Worm (Caenorhabditis elegans) whole organism, L1 larva: ENCODE data around the gene srh-74.

Experiments used
- C16A3.4 ChIP-seq: fragments of 150-350 bp; optimal IDR thresholded peaks from 2 replicates; lab custom pipeline; 2014; ENCODE audit warnings: missing biosample characterization, missing genetic modification characterization
- C34B4.2 ChIP-seq: sonication (generic microtip); optimal IDR thresholded peaks from 2 replicates; lab custom pipeline; 2017; ENCODE audit warnings: mild to moderate bottlenecking, missing genetic modification characterization, missing compliant biosample characterization
- F16B12.6 ChIP-seq: fragments of 150-350 bp; optimal IDR thresholded peaks from 2 replicates; lab custom pipeline; 2014; ENCODE audit warnings: missing biosample characterization, missing genetic modification characterization
- Y116A8C.19 ChIP-seq: sonication (generic microtip); optimal IDR thresholded peaks from 2 replicates; lab custom pipeline; 2016; ENCODE audit warnings: missing compliant biosample characterization, missing genetic modification characterization, borderline replicate concordance
- ceh-82 ChIP-seq, 3 experiments: fragments of 150-350 bp in 1 of 3; sonication (generic microtip) in 2 of 3; optimal IDR thresholded peaks; 2 replicates each; lab custom pipeline; 2014 to 2017; ENCODE audit warnings: missing biosample characterization in 3 of 3, missing genetic modification characterization in 3 of 3
- ceh-90 ChIP-seq: sonication (generic microtip); optimal IDR thresholded peaks from 2 replicates; lab custom pipeline; 2016; ENCODE audit warnings: missing genetic modification characterization, missing compliant biosample characterization
- ces-1 ChIP-seq: fragments of 150-350 bp; optimal IDR thresholded peaks from 2 replicates; lab custom pipeline; 2014; ENCODE audit warnings: missing biosample characterization, missing genetic modification reagents, missing genetic modification characterization
- dpl-1 ChIP-seq, 3 experiments: fragments of 150-350 bp in 2 of 3; sonication (generic microtip) in 1 of 3; optimal IDR thresholded peaks; 2 replicates each; lab custom pipeline; 2014 to 2017; ENCODE audit warnings: missing biosample characterization in 3 of 3, missing genetic modification characterization in 3 of 3, missing genetic modification reagents in 3 of 3
- dsc-1 ChIP-seq: sonication (generic microtip); optimal IDR thresholded peaks from 2 replicates; lab custom pipeline; 2016; ENCODE audit warnings: mild to moderate bottlenecking, missing genetic modification characterization, missing compliant biosample characterization
- efl-1 ChIP-seq, 4 experiments: fragments of 150-350 bp; optimal IDR thresholded peaks in 3 of 4; peaks in 1 of 4; 1 replicate in 1 of 4; 2 replicates in 3 of 4; lab custom pipeline; 2014; ENCODE audit warnings: missing biosample characterization in 2 of 4, missing genetic modification characterization in 2 of 4, missing genetic modification reagents in 2 of 4
- egl-13 ChIP-seq: sonication (generic microtip); optimal IDR thresholded peaks from 2 replicates; lab custom pipeline; 2016; ENCODE audit warnings: missing genotype, missing genetic modification reagents, missing genetic modification characterization, missing compliant biosample characterization
- egl-27 ChIP-seq, 2 experiments: fragments of 150-350 bp in 1 of 2; sonication (generic microtip); optimal IDR thresholded peaks; 3 replicates each; lab custom pipeline; 2017 to 2018; ENCODE audit warnings: missing biosample characterization in 2 of 2, missing genetic modification characterization in 2 of 2, missing genetic modification reagents in 2 of 2
- elt-3 ChIP-seq, 6 experiments: fragments of 150-350 bp in 1 of 6; sonication (generic microtip); optimal IDR thresholded peaks; 2 replicates each; lab custom pipeline; 2017 to 2018; ENCODE audit warnings: missing biosample characterization in 6 of 6, missing genetic modification characterization in 6 of 6, inconsistent platforms in 1 of 6
- fkh-4 ChIP-seq: sonication (generic microtip); optimal IDR thresholded peaks from 2 replicates; lab custom pipeline; 2016; ENCODE audit warnings: missing compliant biosample characterization, missing genetic modification characterization, borderline replicate concordance
- hlh-4 ChIP-seq: sonication (generic microtip); optimal IDR thresholded peaks from 2 replicates; lab custom pipeline; 2016; ENCODE audit warnings: mild to moderate bottlenecking, missing genetic modification characterization, missing compliant biosample characterization
- irx-1 ChIP-seq: sonication (generic microtip); optimal IDR thresholded peaks from 2 replicates; lab custom pipeline; 2016; ENCODE audit warnings: missing genetic modification characterization, missing compliant biosample characterization
- jun-1 ChIP-seq: fragments of 150-350 bp; optimal IDR thresholded peaks from 2 replicates; lab custom pipeline; 2014; ENCODE audit warnings: missing biosample characterization, missing genetic modification reagents, missing genetic modification characterization
- lin-14 ChIP-seq: fragments of 200-800 bp; sonication (Bioruptor generic); optimal IDR thresholded peaks from 2 replicates; lab custom pipeline; 2018; ENCODE audit warnings: mild to moderate bottlenecking, missing genetic modification characterization, moderate library complexity, missing compliant biosample characterization
- lin-15B ChIP-seq: fragments of 150-350 bp; sonication (generic microtip); optimal IDR thresholded peaks from 3 replicates; lab custom pipeline; 2014; ENCODE audit warnings: missing biosample characterization, missing genetic modification characterization
- lin-35 ChIP-seq, 2 experiments: fragments of 150-350 bp; optimal IDR thresholded peaks; 2 replicates each; lab custom pipeline; 2014; ENCODE audit warnings: missing biosample characterization in 2 of 2, missing genetic modification characterization in 2 of 2, missing genetic modification reagents in 2 of 2
- lsy-2 ChIP-seq, 2 experiments: fragments of 150-350 bp; optimal IDR thresholded peaks; 2 replicates each; lab custom pipeline; 2014; ENCODE audit warnings: missing biosample characterization in 2 of 2, missing genetic modification characterization in 2 of 2
- mab-9 ChIP-seq: fragments of 200-800 bp; sonication (Bioruptor generic); IDR thresholded peaks from 2 replicates; pipeline ENCODE4 v1.3.6; 2022; ENCODE audit warnings: missing genetic modification reagents, missing genetic modification characterization, missing compliant biosample characterization
- mdl-1 ChIP-seq, 2 experiments: fragments of 150-350 bp; optimal IDR thresholded peaks; 2 replicates each; lab custom pipeline; 2014 to 2017; ENCODE audit warnings: missing biosample characterization in 2 of 2, missing genetic modification characterization in 2 of 2, inconsistent platforms in 1 of 2
- mep-1 ChIP-seq: fragments of 150-350 bp; optimal IDR thresholded peaks from 2 replicates; lab custom pipeline; 2014; ENCODE audit warnings: missing biosample characterization, missing genetic modification characterization
- nhr-19 ChIP-seq: fragments of 200-800 bp; sonication (Bioruptor generic); conservative IDR thresholded peaks from 2 replicates; pipeline ENCODE4 v1.3.6; 2022; ENCODE audit warnings: missing genetic modification characterization, missing compliant biosample characterization
- nhr-20 ChIP-seq: sonication (generic microtip); optimal IDR thresholded peaks from 2 replicates; lab custom pipeline; 2016; ENCODE audit warnings: mild to moderate bottlenecking, missing genetic modification characterization, missing compliant biosample characterization
- nhr-237 ChIP-seq: fragments of 150-350 bp; optimal IDR thresholded peaks from 2 replicates; lab custom pipeline; 2014; ENCODE audit warnings: missing biosample characterization, missing genetic modification characterization
- nhr-71 ChIP-seq: sonication (generic microtip); optimal IDR thresholded peaks from 2 replicates; lab custom pipeline; 2016; ENCODE audit warnings: mild to moderate bottlenecking, missing genetic modification characterization, moderate library complexity, missing compliant biosample characterization
- nhr-76 ChIP-seq: sonication (generic microtip); optimal IDR thresholded peaks from 2 replicates; lab custom pipeline; 2017; ENCODE audit warnings: missing biosample characterization, missing genetic modification characterization
- nhr-84 ChIP-seq: sonication (generic microtip); optimal IDR thresholded peaks from 2 replicates; lab custom pipeline; 2017; ENCODE audit warnings: missing biosample characterization, missing genetic modification characterization
- nhr-85 ChIP-seq: sonication (generic microtip); peaks from one replicate; lab custom pipeline; 2016; ENCODE audit warnings: missing genetic modification characterization, inconsistent platforms, missing compliant biosample characterization
- pag-3 ChIP-seq: sonication (generic microtip); optimal IDR thresholded peaks from 2 replicates; lab custom pipeline; 2017; ENCODE audit warnings: missing genetic modification characterization, mild to moderate bottlenecking, missing compliant biosample characterization, antibody characterized with exemption, borderline replicate concordance; ENCODE audit not compliant: insufficient read depth
- rnt-1 ChIP-seq: sonication (generic microtip); optimal IDR thresholded peaks from 2 replicates; lab custom pipeline; 2016; ENCODE audit warnings: mild to moderate bottlenecking, missing genetic modification characterization, moderate library complexity, missing compliant biosample characterization
- skn-1 ChIP-seq: fragments of 150-350 bp; optimal IDR thresholded peaks from 2 replicates; lab custom pipeline; 2014; ENCODE audit warnings: missing biosample characterization, missing genetic modification characterization
- snpc-4 ChIP-seq: fragments of 150-350 bp; optimal IDR thresholded peaks from 2 replicates; lab custom pipeline; 2014; ENCODE audit warnings: missing biosample characterization, missing genetic modification characterization
- snu-23 ChIP-seq: sonication (generic microtip); optimal IDR thresholded peaks from 2 replicates; lab custom pipeline; 2016; ENCODE audit warnings: missing genetic modification characterization, missing compliant biosample characterization
- sox-4 ChIP-seq: sonication (generic microtip); optimal IDR thresholded peaks from 2 replicates; lab custom pipeline; 2016; ENCODE audit warnings: missing genetic modification characterization, missing compliant biosample characterization
- sup-37 ChIP-seq: fragments of 200-800 bp; sonication (Bioruptor generic); optimal IDR thresholded peaks from 2 replicates; lab custom pipeline; 2018; ENCODE audit warnings: mild to moderate bottlenecking, missing genetic modification characterization, missing compliant biosample characterization
- swsn-7 ChIP-seq: sonication (generic microtip); optimal IDR thresholded peaks from 2 replicates; lab custom pipeline; 2016; ENCODE audit warnings: missing genetic modification characterization, missing compliant biosample characterization
- unc-30 ChIP-seq: sonication (generic microtip); optimal IDR thresholded peaks from 2 replicates; lab custom pipeline; 2017; ENCODE audit warnings: missing biosample characterization, missing genetic modification characterization
- unc-86 ChIP-seq: sonication (generic microtip); optimal IDR thresholded peaks from 2 replicates; lab custom pipeline; 2016; ENCODE audit warnings: missing genetic modification characterization, missing compliant biosample characterization
- xbp-1 ChIP-seq: sonication (generic microtip); optimal IDR thresholded peaks from 2 replicates; lab custom pipeline; 2016; ENCODE audit warnings: missing genetic modification characterization, missing compliant biosample characterization
- zip-4 ChIP-seq: fragments of 200-800 bp; sonication (Bioruptor generic); optimal IDR thresholded peaks from 2 replicates; lab custom pipeline; 2018; ENCODE audit warnings: mild to moderate bottlenecking, missing genetic modification characterization, moderate library complexity, missing compliant biosample characterization

srh-74 gene

DNA sequence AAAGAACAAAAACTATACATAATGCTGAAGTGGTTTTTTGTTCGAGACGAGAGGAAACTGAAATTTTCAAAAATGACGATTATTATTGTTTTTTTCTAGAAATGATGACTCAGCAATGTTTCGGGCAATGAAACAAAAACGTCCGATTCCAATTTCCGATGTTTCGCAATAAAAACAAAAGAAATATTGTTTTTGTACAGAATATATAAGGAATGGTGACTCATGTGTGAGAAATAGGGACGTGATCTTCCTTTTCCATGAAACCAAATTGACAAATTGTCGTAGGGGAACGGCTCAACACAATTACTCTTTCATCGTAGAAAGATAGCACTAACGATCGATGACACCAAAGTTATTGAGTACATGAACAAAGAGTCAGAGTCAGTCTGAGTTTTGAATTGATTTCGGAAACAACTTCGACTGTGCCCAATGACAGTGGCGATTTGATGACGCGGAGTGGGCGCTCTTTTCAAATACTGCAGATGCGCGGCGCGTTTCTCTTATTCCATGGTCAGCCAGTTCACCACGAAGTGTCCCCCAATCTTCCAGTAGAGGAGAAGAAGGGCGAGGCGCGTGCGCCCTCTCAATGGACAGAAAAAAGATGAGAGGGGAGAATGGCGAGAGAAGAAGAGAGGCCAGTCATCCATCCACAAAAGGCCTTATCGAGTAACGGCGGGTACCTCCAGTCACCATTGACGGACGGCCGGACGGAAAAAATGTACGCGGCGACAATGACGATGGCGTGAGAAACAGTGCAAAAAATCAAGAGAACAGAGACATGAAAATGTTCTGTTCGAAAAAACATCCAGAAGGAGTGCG, 26.8 kb upstream of the srh-74 start (continued):
- no peak for TF ChIP-seq nhr-84 (tag; lab: Kevin White, UChicago)
- TF ChIP-seq fkh-4 (tag; lab: Kevin White, UChicago), result no peak
- no peak for TF ChIP-seq nhr-20 (tag; lab: Kevin White, UChicago)
- TF ChIP-seq lsy-2 (tag; optimal IDR thresholded peaks at IDR 0.05; lab: Kevin White, UChicago), result no peak
- no peak for TF ChIP-seq mab-9 (GFP tag; lab: Robert Waterston, UW)
- no peak for TF ChIP-seq ces-1 (GFP tag; lab: Kevin White, UChicago)
- no peak for TF ChIP-seq lin-15B (tag; lab: Kevin White, UChicago)
- TF ChIP-seq unc-86 (tag; lab: Kevin White, UChicago), result peak; percentile 14
- TF ChIP-seq efl-1 (optimal IDR thresholded peaks at IDR 0.05; lab: Kevin White, UChicago), result no peak
- TF ChIP-seq efl-1 (GFP tag; optimal IDR thresholded peaks at IDR 0.05 in 1 of 2; lab: Kevin White, UChicago), result peak in 1 of 2 experiments; percentile 67
- TF ChIP-seq jun-1 (tag; lab: Kevin White, UChicago), result no peak
- TF ChIP-seq hlh-4 (tag; lab: Kevin White, UChicago), result no peak
- no peak for TF ChIP-seq sox-4 (tag; lab: Kevin White, UChicago)
- TF ChIP-seq ceh-90 (tag; lab: Kevin White, UChicago), result no peak
- TF ChIP-seq lin-14, result peak; percentile 79

ce11 chrV:11074448-11074847, 25.9 kb upstream of the srh-74 start, which contains the start of gene act-3:
TSS of gene act-3 (minus strand) at chrV:11074498.
- no peak for TF ChIP-seq egl-27 (tag; optimal IDR thresholded peaks at IDR 0.05; lab: Kevin White, UChicago)
- TF ChIP-seq lin-14, result peak; percentile 87
- TF ChIP-seq nhr-19 (GFP tag; lab: Robert Waterston, UW), result peak; percentile 45
- TF ChIP-seq C16A3.4 (tag; lab: Kevin White, UChicago), result no peak
- TF ChIP-seq egl-13 (tag; lab: Kevin White, UChicago), result no peak
- peak; percentile 36 for TF ChIP-seq nhr-85 (tag; lab: Kevin White, UChicago)
- no peak for TF ChIP-seq xbp-1 (tag; lab: Kevin White, UChicago)
- no peak for TF ChIP-seq Y116A8C.19
- TF ChIP-seq snpc-4, result no peak
- peak in 1 of 3 experiments; percentile 1 for TF ChIP-seq ceh-82 (tag; optimal IDR thresholded peaks at IDR 0.05; lab: Kevin White, UChicago)
- TF ChIP-seq swsn-7 (tag; lab: Kevin White, UChicago), result peak; percentile 13
- TF ChIP-seq rnt-1 (tag; lab: Kevin White, UChicago), result peak; percentile 74
- no peak for TF ChIP-seq efl-1 (optimal IDR thresholded peaks at IDR 0.05; lab: Kevin White, UChicago)
- no peak for TF ChIP-seq efl-1 (GFP tag; optimal IDR thresholded peaks at IDR 0.05 in 1 of 2; lab: Kevin White, UChicago)
- TF ChIP-seq lin-35 (GFP tag; optimal IDR thresholded peaks at IDR 0.05; lab: Kevin White, UChicago), result peak in 1 of 2 experiments; percentile 1
- TF ChIP-seq mep-1 (tag; lab: Kevin White, UChicago), result peak; percentile 21
- peak; percentile 55 for TF ChIP-seq dsc-1 (tag; lab: Kevin White, UChicago)
- TF ChIP-seq lsy-2 (tag; optimal IDR thresholded peaks at IDR 0.05; lab: Kevin White, UChicago), result peak in 1 of 2 experiments; percentile 12
- peak; percentile 35 for TF ChIP-seq nhr-20 (tag; lab: Kevin White, UChicago)
- peak in 1 of 2 experiments; percentile 28 for TF ChIP-seq mdl-1 (tag; optimal IDR thresholded peaks at IDR 0.05; lab: Kevin White, UChicago)
- peak; percentile 36 for TF ChIP-seq snu-23 (GFP tag; lab: Kevin White, UChicago)
- TF ChIP-seq nhr-71 (tag; lab: Kevin White, UChicago), result peak; percentile 76
- TF ChIP-seq irx-1 (tag; lab: Kevin White, UChicago), result no peak
- TF ChIP-seq nhr-76 (tag; lab: Kevin White, UChicago), result no peak

DNA sequence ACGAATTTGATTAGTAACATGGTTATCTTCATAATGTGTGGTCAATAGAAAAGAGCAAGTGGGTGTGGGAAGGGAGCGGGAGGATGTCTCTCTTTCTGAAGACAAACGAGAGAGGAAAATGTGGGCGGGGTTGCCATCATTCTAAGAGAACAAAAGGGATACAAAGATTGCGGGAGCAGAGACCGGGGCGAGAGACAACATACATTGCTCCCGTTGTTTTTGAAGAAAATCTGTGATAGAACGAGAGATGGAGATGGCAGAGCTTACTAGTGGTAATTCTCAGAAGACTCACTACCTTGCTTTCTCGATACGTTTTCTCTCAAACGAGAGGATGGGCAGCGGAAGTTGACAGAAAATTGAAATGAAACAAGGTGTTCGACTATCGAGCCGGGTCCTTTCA, 24.8 kb upstream of the srh-74 start:
- TF ChIP-seq lin-35 (GFP tag; optimal IDR thresholded peaks at IDR 0.05; lab: Kevin White, UChicago) (no peak), egl-27 (tag; optimal IDR thresholded peaks at IDR 0.05; lab: Kevin White, UChicago) (no peak), xbp-1 (tag; lab: Kevin White, UChicago) (no peak), C34B4.2 (tag; lab: Kevin White, UChicago) (no peak), elt-3 (tag; optimal IDR thresholded peaks at IDR 0.05; lab: Kevin White, UChicago) (no peak), dpl-1 (GFP tag; optimal IDR thresholded peaks at IDR 0.05; lab: Kevin White, UChicago) (no peak), fkh-4 (tag; lab: Kevin White, UChicago) (no peak), nhr-19 (GFP tag; lab: Robert Waterston, UW) (peak; percentile 49), F16B12.6 (tag; lab: Kevin White, UChicago) (no peak), C16A3.4 (tag; lab: Kevin White, UChicago) (no peak), zip-4 (GFP tag; lab: Kevin White, UChicago) (no peak), irx-1 (tag; lab: Kevin White, UChicago) (no peak), efl-1 (optimal IDR thresholded peaks at IDR 0.05; lab: Kevin White, UChicago) (no peak), efl-1 (GFP tag; optimal IDR thresholded peaks at IDR 0.05 in 1 of 2; lab: Kevin White, UChicago) (peak in 1 of 2 experiments; percentile 49), dsc-1 (tag; lab: Kevin White, UChicago) (peak; percentile 7), lsy-2 (tag; optimal IDR thresholded peaks at IDR 0.05; lab: Kevin White, UChicago) (peak in 1 of 2 experiments; percentile 36), skn-1 (no peak), pag-3 (peak; percentile 82), mep-1 (tag; lab: Kevin White, UChicago) (no peak), sup-37 (GFP tag; lab: Kevin White, UChicago) (no peak), nhr-84 (tag; lab: Kevin White, UChicago) (no peak), nhr-237 (tag; lab: Kevin White, UChicago) (no peak), unc-30 (tag; lab: Kevin White, UChicago) (no peak), rnt-1 (tag; lab: Kevin White, UChicago) (peak; percentile 73)
